Worm (Caenorhabditis elegans) whole organism, L3 larva: ENCODE results near the gene mlt-4.

Source experiments
- R02D3.7 ChIP-seq: fragments of 150-350 bp; optimal IDR thresholded peaks from 2 replicates; lab custom pipeline; 2014; ENCODE audit warnings: missing biosample characterization, missing genetic modification characterization
- ZK546.5 ChIP-seq: sonication (generic microtip); optimal IDR thresholded peaks from 2 replicates; lab custom pipeline; 2017; ENCODE audit warnings: missing biosample characterization, missing genetic modification characterization
- ceh-82 ChIP-seq: fragments of 150-350 bp; optimal IDR thresholded peaks from 2 replicates; lab custom pipeline; 2014; ENCODE audit warnings: missing biosample characterization, missing genetic modification characterization
- elt-3 ChIP-seq, 3 experiments: fragments of 150-350 bp in 1 of 3; sonication (generic microtip) in 2 of 3; optimal IDR thresholded peaks; 2 replicates in 2 of 3; 4 replicates in 1 of 3; lab custom pipeline; 2014 to 2017; ENCODE audit warnings: missing biosample characterization in 3 of 3, missing genetic modification characterization in 3 of 3
- jun-1 ChIP-seq: fragments of 150-350 bp; optimal IDR thresholded peaks from 2 replicates; lab custom pipeline; 2014; ENCODE audit warnings: missing biosample characterization, missing genetic modification reagents, missing genetic modification characterization
- nhr-11 ChIP-seq: fragments of 150-350 bp; optimal IDR thresholded peaks from 2 replicates; lab custom pipeline; 2014; ENCODE audit warnings: missing biosample characterization, missing genetic modification characterization
- nhr-28 ChIP-seq: fragments of 150-350 bp; optimal IDR thresholded peaks from 2 replicates; lab custom pipeline; 2014; ENCODE audit warnings: missing biosample characterization, missing genetic modification characterization
- snpc-4 ChIP-seq: fragments of 150-350 bp; optimal IDR thresholded peaks from 2 replicates; lab custom pipeline; 2014; ENCODE audit warnings: missing biosample characterization, missing genetic modification characterization
- unc-62 ChIP-seq: fragments of 150-350 bp; sonication (generic microtip); optimal IDR thresholded peaks from 4 replicates; lab custom pipeline; 2014; ENCODE audit warnings: missing biosample characterization, missing genetic modification reagents, missing genetic modification characterization
- ztf-4 ChIP-seq: fragments of 150-350 bp; optimal IDR thresholded peaks from 2 replicates; lab custom pipeline; 2014; ENCODE audit warnings: missing biosample characterization, missing genetic modification characterization

ce11 chrV:20338870-20339269, 49.7 kb upstream of the mlt-4 start:
- no peak for TF ChIP-seq R02D3.7
- TF ChIP-seq ZK546.5 (tag; lab: Kevin White, UChicago) = no peak
- no peak for TF ChIP-seq jun-1 (tag; lab: Kevin White, UChicago)
- TF ChIP-seq ztf-4 = no peak
- TF ChIP-seq snpc-4 = no peak
- no peak for TF ChIP-seq elt-3 (tag; optimal IDR thresholded peaks at IDR 0.05; lab: Kevin White, UChicago)
- no peak for TF ChIP-seq unc-62 (GFP tag; lab: Kevin White, UChicago)
- TF ChIP-seq nhr-28 (tag; lab: Kevin White, UChicago) = no peak
- no peak for TF ChIP-seq ceh-82 (tag; lab: Kevin White, UChicago)
- TF ChIP-seq nhr-11 = no peak
